Worm (Caenorhabditis elegans): ENCODE results near the gene K11D12.7.

ce11 chrV:5069440-5069839, 33.2 kb upstream of the K11D12.7 start, which contains the start of gene Y58A7A.1:
- no peak for TF ChIP-seq lin-13 (GFP tag; optimal IDR thresholded peaks at IDR 0.05)
- no peak for TF ChIP-seq fkh-10 (GFP tag; optimal IDR thresholded peaks at IDR 0.05)
- TF ChIP-seq pqm-1 (tag; optimal IDR thresholded peaks at IDR 0.05): no peak
- no peak for TF ChIP-seq ceh-90 (tag; optimal IDR thresholded peaks at IDR 0.05)
- TF ChIP-seq nhr-84 (tag; optimal IDR thresholded peaks at IDR 0.05): no peak
- TF ChIP-seq egl-27 (tag; optimal IDR thresholded peaks at IDR 0.05): no peak
- TF ChIP-seq ceh-8 (GFP tag; optimal IDR thresholded peaks at IDR 0.05): no peak
- no peak for TF ChIP-seq ama-1 (optimal IDR thresholded peaks at IDR 0.05)
- TF ChIP-seq sptf-1 (tag; optimal IDR thresholded peaks at IDR 0.05): no peak
- TF ChIP-seq ztf-11 (tag; optimal IDR thresholded peaks at IDR 0.05): no peak
- TF ChIP-seq lin-15B (tag; optimal IDR thresholded peaks at IDR 0.05): no peak

All from whole organism, L1 larva.